Worm (Caenorhabditis elegans) whole organism, L4 larva: ENCODE measurements around the gene irld-63.
A peak's percentile ranks its signal among the peaks of the same experiment; 100 is the strongest.

ENCODE experiments used
- F10B5.3 ChIP-seq: sonication (generic microtip); optimal IDR thresholded peaks from 2 replicates; lab custom pipeline; 2016; ENCODE audit warnings: mild to moderate bottlenecking, missing genetic modification characterization, missing compliant biosample characterization
- F37D6.2 ChIP-seq: sonication (generic microtip); optimal IDR thresholded peaks from 2 replicates; lab custom pipeline; 2016; ENCODE audit warnings: mild to moderate bottlenecking, missing genetic modification characterization, missing compliant biosample characterization
- T26A8.4 ChIP-seq: fragments of 200-800 bp; sonication (Bioruptor generic); IDR thresholded peaks from 2 replicates; pipeline ENCODE4 v1.3.6; 2022; ENCODE audit warnings: missing genetic modification characterization, missing compliant biosample characterization
- Y48G9A.11 ChIP-seq: fragments of 200-800 bp; sonication (Bioruptor generic); IDR thresholded peaks from 2 replicates; pipeline ENCODE4 v1.3.6; 2022; ENCODE audit warnings: missing genetic modification reagents, missing genetic modification characterization, missing compliant biosample characterization
- Y5F2A.4 ChIP-seq: fragments of 200-800 bp; sonication (Bioruptor generic); optimal IDR thresholded peaks from 2 replicates; lab custom pipeline; 2018; ENCODE audit warnings: mild to moderate bottlenecking, missing genetic modification characterization, missing compliant biosample characterization
- Y75B8A.6 ChIP-seq: fragments of 200-800 bp; sonication (Bioruptor generic); IDR thresholded peaks from 2 replicates; pipeline ENCODE4 v1.3.6; 2022; ENCODE audit warnings: missing genetic modification reagents, missing genetic modification characterization, missing compliant biosample characterization
- ZK546.5 ChIP-seq, 2 experiments: sonication (generic microtip); optimal IDR thresholded peaks; 2 replicates each; lab custom pipeline; 2017; ENCODE audit warnings: missing biosample characterization in 2 of 2, missing genetic modification characterization in 2 of 2
- aha-1 ChIP-seq: fragments of 150-350 bp; peaks from one replicate; lab custom pipeline; 2014; ENCODE audit warnings: missing biosample characterization, missing genetic modification characterization
- ama-1 ChIP-seq: fragments of 150-350 bp; optimal IDR thresholded peaks from 2 replicates; lab custom pipeline; 2014; ENCODE audit warnings: inconsistent platforms, mixed read lengths
- arid-1 ChIP-seq: fragments of 200-800 bp; sonication (Bioruptor generic); conservative IDR thresholded peaks from 2 replicates; pipeline ENCODE4 v1.3.6; 2022; ENCODE audit warnings: missing genetic modification reagents, missing genetic modification characterization, missing compliant biosample characterization
- ceh-28 ChIP-seq: fragments of 150-350 bp; optimal IDR thresholded peaks from 2 replicates; lab custom pipeline; 2014; ENCODE audit warnings: missing biosample characterization, missing genetic modification reagents, missing genetic modification characterization
- ceh-44 ChIP-seq: fragments of 200-800 bp; sonication (Bioruptor generic); IDR thresholded peaks from 2 replicates; pipeline ENCODE4 v1.3.6; 2022; ENCODE audit warnings: missing genetic modification reagents, missing genetic modification characterization, missing compliant biosample characterization
- ceh-62 ChIP-seq: sonication (generic microtip); optimal IDR thresholded peaks from 2 replicates; lab custom pipeline; 2017; ENCODE audit warnings: missing biosample characterization, missing genetic modification characterization
- ceh-82 ChIP-seq: sonication (generic microtip); optimal IDR thresholded peaks from 2 replicates; lab custom pipeline; 2017; ENCODE audit warnings: missing biosample characterization, missing genetic modification characterization
- ces-1 ChIP-seq: fragments of 150-350 bp; sonication (generic microtip); optimal IDR thresholded peaks from 4 replicates; lab custom pipeline; 2014; ENCODE audit warnings: missing biosample characterization, missing genetic modification reagents, missing genetic modification characterization
- cey-2 ChIP-seq: sonication (generic microtip); optimal IDR thresholded peaks from 3 replicates; lab custom pipeline; 2017; ENCODE audit warnings: missing genetic modification characterization, mild to moderate bottlenecking, missing compliant biosample characterization, antibody characterized with exemption, borderline replicate concordance; ENCODE audit not compliant: insufficient read depth
- ctbp-1 ChIP-seq: fragments of 200-800 bp; sonication (Bioruptor generic); IDR thresholded peaks from 2 replicates; pipeline ENCODE4 v1.3.6; 2022; ENCODE audit warnings: missing genetic modification reagents, missing genetic modification characterization, missing compliant biosample characterization
- daf-16 ChIP-seq, 3 experiments: sonication (generic microtip); optimal IDR thresholded peaks; 2 replicates each; lab custom pipeline; 2016 to 2017; ENCODE audit warnings: missing genetic modification characterization in 3 of 3, missing genetic modification reagents in 3 of 3, mild to moderate bottlenecking in 2 of 3, missing compliant biosample characterization in 2 of 3, missing biosample characterization in 1 of 3, moderate library complexity in 1 of 3
- dmd-6 ChIP-seq: fragments of 200-800 bp; sonication (Bioruptor generic); IDR thresholded peaks from 2 replicates; pipeline ENCODE4 v1.3.6; 2022; ENCODE audit warnings: missing genetic modification reagents, missing genetic modification characterization, missing compliant biosample characterization
- dmd-9 ChIP-seq: fragments of 200-800 bp; sonication (Bioruptor generic); IDR thresholded peaks from 2 replicates; pipeline ENCODE4 v1.3.6; 2022; ENCODE audit warnings: missing genetic modification reagents, missing genetic modification characterization, missing compliant biosample characterization
- dpl-1 ChIP-seq: fragments of 150-350 bp; optimal IDR thresholded peaks from 2 replicates; lab custom pipeline; 2014; ENCODE audit warnings: missing biosample characterization, missing genetic modification reagents, missing genetic modification characterization
- egl-43 ChIP-seq: fragments of 200-800 bp; sonication (Bioruptor generic); IDR thresholded peaks from 2 replicates; pipeline ENCODE4 v1.3.6; 2022; ENCODE audit warnings: missing genetic modification reagents, missing genetic modification characterization, missing compliant biosample characterization
- fkh-10 ChIP-seq: fragments of 150-350 bp; optimal IDR thresholded peaks from 2 replicates; lab custom pipeline; 2014; ENCODE audit warnings: missing biosample characterization, missing genetic modification reagents, missing genetic modification characterization
- hif-1 ChIP-seq, 2 experiments: sonication (generic microtip); optimal IDR thresholded peaks; 2 replicates each; lab custom pipeline; 2016 to 2017; ENCODE audit warnings: missing compliant biosample characterization in 2 of 2, missing genetic modification characterization in 2 of 2, missing genetic modification reagents in 2 of 2, missing genotype in 2 of 2, mild to moderate bottlenecking in 1 of 2
- hmg-1.1 ChIP-seq: fragments of 200-800 bp; sonication (Bioruptor generic); IDR thresholded peaks from 2 replicates; pipeline ENCODE4 v1.3.6; 2022; ENCODE audit warnings: missing genetic modification reagents, missing genetic modification characterization, missing compliant biosample characterization
- lin-1 ChIP-seq: fragments of 200-800 bp; sonication (Bioruptor generic); IDR thresholded peaks from 2 replicates; pipeline ENCODE4 v1.3.6; 2022; ENCODE audit warnings: missing genetic modification reagents, missing genetic modification characterization, missing compliant biosample characterization
- lin-13 ChIP-seq: fragments of 150-350 bp; optimal IDR thresholded peaks from 2 replicates; lab custom pipeline; 2014; ENCODE audit warnings: missing biosample characterization, missing genetic modification reagents, missing genetic modification characterization
- lin-15B ChIP-seq: fragments of 150-350 bp; sonication (generic microtip); optimal IDR thresholded peaks from 3 replicates; lab custom pipeline; 2014; ENCODE audit warnings: missing biosample characterization, missing genetic modification characterization
- lin-38 ChIP-seq: fragments of 200-800 bp; sonication (Bioruptor generic); IDR thresholded peaks from 2 replicates; pipeline ENCODE4 v1.3.6; 2022; ENCODE audit warnings: missing genetic modification reagents, missing genetic modification characterization, missing compliant biosample characterization
- lsy-2 ChIP-seq, 2 experiments: fragments of 150-350 bp in 1 of 2; sonication (generic microtip) in 1 of 2; optimal IDR thresholded peaks; 2 replicates each; lab custom pipeline; 2014 to 2017; ENCODE audit warnings: missing biosample characterization in 2 of 2, missing genetic modification characterization in 2 of 2
- mes-2 ChIP-seq: sonication (generic microtip); optimal IDR thresholded peaks from 2 replicates; lab custom pipeline; 2016; ENCODE audit warnings: missing genotype, mild to moderate bottlenecking, missing genetic modification characterization, missing compliant biosample characterization; ENCODE audit not compliant: poor library complexity, severe bottlenecking
- mxl-2 ChIP-seq: fragments of 200-800 bp; sonication (Bioruptor generic); conservative IDR thresholded peaks from 2 replicates; pipeline ENCODE4 v1.3.6; 2022; ENCODE audit warnings: missing genetic modification reagents, missing genetic modification characterization, missing compliant biosample characterization
- nhr-102 ChIP-seq: sonication (generic microtip); optimal IDR thresholded peaks from 2 replicates; lab custom pipeline; 2016; ENCODE audit warnings: mild to moderate bottlenecking, missing genetic modification characterization, moderate library complexity, missing compliant biosample characterization
- nhr-11 ChIP-seq: fragments of 150-350 bp; optimal IDR thresholded peaks from 2 replicates; lab custom pipeline; 2014; ENCODE audit warnings: missing biosample characterization, missing genetic modification characterization
- pha-4 ChIP-seq, 2 experiments: fragments of 150-350 bp in 1 of 2; fragments of 200-800 bp in 1 of 2; sonication (Bioruptor generic) in 1 of 2; IDR thresholded peaks in 1 of 2; optimal IDR thresholded peaks in 1 of 2; 2 replicates each; pipeline versions ENCODE4 v1.3.6 to Lab custom; 2014 to 2022; ENCODE audit warnings: missing genetic modification characterization in 2 of 2, missing genetic modification reagents in 2 of 2, missing biosample characterization in 1 of 2, missing compliant biosample characterization in 1 of 2
- php-3 ChIP-seq: fragments of 200-800 bp; sonication (Bioruptor generic); IDR thresholded peaks from 2 replicates; pipeline ENCODE4 v1.3.6; 2022; ENCODE audit warnings: missing genetic modification reagents, missing genetic modification characterization, missing compliant biosample characterization
- snpc-1.2 ChIP-seq: fragments of 200-800 bp; sonication (Bioruptor generic); IDR thresholded peaks from 2 replicates; pipeline ENCODE4 v1.3.6; 2022; ENCODE audit warnings: missing genetic modification reagents, missing genetic modification characterization, missing compliant biosample characterization
- snpc-4 ChIP-seq: fragments of 150-350 bp; optimal IDR thresholded peaks from 2 replicates; lab custom pipeline; 2014; ENCODE audit warnings: missing biosample characterization, missing genetic modification characterization
- spr-1 ChIP-seq: sonication (generic microtip); optimal IDR thresholded peaks from 2 replicates; lab custom pipeline; 2016; ENCODE audit warnings: mild to moderate bottlenecking, missing genetic modification characterization, missing compliant biosample characterization
- spr-3 ChIP-seq: fragments of 200-800 bp; sonication (Bioruptor generic); optimal IDR thresholded peaks from 2 replicates; lab custom pipeline; 2018; ENCODE audit warnings: mild to moderate bottlenecking, missing genetic modification characterization, missing compliant biosample characterization
- tag-97 ChIP-seq: fragments of 200-800 bp; sonication (Bioruptor generic); IDR thresholded peaks from 2 replicates; pipeline ENCODE4 v1.3.6; 2022; ENCODE audit warnings: missing genetic modification characterization, missing compliant biosample characterization
- tra-1 ChIP-seq: fragments of 200-800 bp; sonication (Bioruptor generic); IDR thresholded peaks from 2 replicates; pipeline ENCODE4 v1.3.6; 2022; ENCODE audit warnings: missing genetic modification reagents, missing genetic modification characterization, missing compliant biosample characterization
- unc-39 ChIP-seq: sonication (generic microtip); optimal IDR thresholded peaks from 2 replicates; lab custom pipeline; 2017; ENCODE audit warnings: missing biosample characterization, missing genetic modification characterization
- vab-7 ChIP-seq: fragments of 200-800 bp; sonication (Bioruptor generic); IDR thresholded peaks from 2 replicates; pipeline ENCODE4 v1.3.6; 2022; ENCODE audit warnings: missing genetic modification reagents, missing genetic modification characterization, missing compliant biosample characterization
- zag-1 ChIP-seq: fragments of 150-350 bp; optimal IDR thresholded peaks from 2 replicates; lab custom pipeline; 2014; ENCODE audit warnings: missing biosample characterization, missing genetic modification characterization
- zip-11 ChIP-seq: fragments of 200-800 bp; sonication (Bioruptor generic); IDR thresholded peaks from 2 replicates; pipeline ENCODE4 v1.3.6; 2022; ENCODE audit warnings: missing genetic modification characterization, missing compliant biosample characterization
- ztf-11 ChIP-seq: fragments of 150-350 bp; optimal IDR thresholded peaks from 2 replicates; lab custom pipeline; 2014; ENCODE audit warnings: missing biosample characterization, missing genetic modification characterization
- ztf-7 ChIP-seq: fragments of 150-350 bp; optimal IDR thresholded peaks from 2 replicates; lab custom pipeline; 2014; ENCODE audit warnings: missing biosample characterization, missing genetic modification characterization

irld-63 gene

ce11 chrII:2888957-2889630, 41.4 kb upstream of the irld-63 start, which contains the start of gene pinn-1:
Gene pinn-1, minus strand, starts transcription at chrII:2889007.
- TF ChIP-seq pha-4 (GFP tag; IDR thresholded peaks at IDR 0.05; lab: Robert Waterston, UW): peak; percentile 75
- TF ChIP-seq pha-4 (tag; optimal IDR thresholded peaks at IDR 0.05; lab: Kevin White, UChicago): peak; percentile 43
- 0 out of 2 replicates have a peak, but pooled peaks have one; percentile 19 for TF ChIP-seq egl-43
- 0 out of 2 replicates have a peak, but pooled peaks have one; percentile 41 for TF ChIP-seq arid-1 (GFP tag; lab: Robert Waterston, UW)
- TF ChIP-seq F37D6.2 (tag; lab: Kevin White, UChicago): peak; percentile 65
- TF ChIP-seq daf-16 (GFP tag; optimal IDR thresholded peaks at IDR 0.05; lab: Kevin White, UChicago): peak in 1 of 2 experiments; percentile 36
- TF ChIP-seq daf-16 (tag; optimal IDR thresholded peaks at IDR 0.05; lab: Kevin White, UChicago): no peak
- TF ChIP-seq F10B5.3 (tag; lab: Kevin White, UChicago): peak; percentile 31
- TF ChIP-seq Y48G9A.11: peak; percentile 90
- peak; percentile 79 for TF ChIP-seq hmg-1.1 (GFP tag; lab: Robert Waterston, UW)
- peak; percentile 75; the same call in 1 of the 2 replicates for TF ChIP-seq snpc-1.2 (GFP tag; lab: Robert Waterston, UW)
- no peak for TF ChIP-seq spr-3
- TF ChIP-seq ceh-44 (GFP tag; lab: Robert Waterston, UW): peak; percentile 87
- TF ChIP-seq fkh-10 (GFP tag; lab: Kevin White, UChicago): peak; percentile 65
- TF ChIP-seq T26A8.4 (GFP tag; lab: Robert Waterston, UW): peak; percentile 79
- peak; percentile 74 for TF ChIP-seq vab-7 (GFP tag; lab: Robert Waterston, UW)
- TF ChIP-seq dmd-6 (GFP tag; lab: Robert Waterston, UW): peak; percentile 85
- no peak for TF ChIP-seq zag-1 (tag; lab: Kevin White, UChicago)
- TF ChIP-seq dmd-9 (GFP tag; lab: Robert Waterston, UW): peak; percentile 97
- TF ChIP-seq ztf-11: no peak
- TF ChIP-seq lin-13: peak; percentile 83
- TF ChIP-seq ceh-82 (tag; lab: Kevin White, UChicago): no peak
- TF ChIP-seq Y75B8A.6: 0 out of 2 replicates have a peak, but pooled peaks have one; percentile 24
- TF ChIP-seq Y5F2A.4: no peak
- peak; percentile 72 for TF ChIP-seq ctbp-1 (GFP tag; lab: Robert Waterston, UW)
- TF ChIP-seq nhr-102 (tag; lab: Kevin White, UChicago): peak; percentile 75
- no peak for TF ChIP-seq ceh-62 (tag; lab: Kevin White, UChicago)
- TF ChIP-seq ztf-7 (tag; lab: Kevin White, UChicago): peak; percentile 77
- TF ChIP-seq mes-2 (tag; lab: Kevin White, UChicago): peak; percentile 100
- peak; percentile 82 for TF ChIP-seq tra-1 (GFP tag; lab: Robert Waterston, UW)
- peak; percentile 64 for TF ChIP-seq spr-1
- TF ChIP-seq lsy-2 (tag; optimal IDR thresholded peaks at IDR 0.05; lab: Kevin White, UChicago): peak; percentile 59 to 89
- TF ChIP-seq nhr-11 (tag; lab: Kevin White, UChicago): peak; percentile 53
- peak; percentile 76 for TF ChIP-seq dpl-1 (GFP tag; lab: Kevin White, UChicago)
- TF ChIP-seq php-3 (GFP tag; lab: Robert Waterston, UW): peak; percentile 79
- peak; percentile 99 for TF ChIP-seq lin-38 (GFP tag; lab: Robert Waterston, UW)
- TF ChIP-seq cey-2 (tag; lab: Kevin White, UChicago): no peak
- no peak for TF ChIP-seq ces-1
- no peak for TF ChIP-seq snpc-4
- TF ChIP-seq lin-15B (tag; lab: Kevin White, UChicago): peak; percentile 71
- TF ChIP-seq hif-1 (tag; optimal IDR thresholded peaks at IDR 0.05; lab: Kevin White, UChicago): peak in 1 of 2 experiments; percentile 94
- TF ChIP-seq tag-97 (GFP tag; lab: Robert Waterston, UW): peak; percentile 87; the same call in 1 of the 2 replicates
- peak; percentile 46 for TF ChIP-seq ceh-28 (tag; lab: Kevin White, UChicago)
- TF ChIP-seq zip-11: no peak
- 0 out of 2 replicates have a peak, but pooled peaks have one; percentile 16 for TF ChIP-seq mxl-2 (GFP tag; lab: Robert Waterston, UW)
- no peak for TF ChIP-seq unc-39 (tag; lab: Kevin White, UChicago)
- TF ChIP-seq lin-1 (GFP tag; lab: Robert Waterston, UW): peak; percentile 48; the same call in 1 of the 2 replicates
- peak in 1 of 2 experiments; percentile 12 for TF ChIP-seq ZK546.5 (tag; optimal IDR thresholded peaks at IDR 0.05; lab: Kevin White, UChicago)
- TF ChIP-seq aha-1: peak; percentile 94
- no peak for TF ChIP-seq ama-1 (lab: Kevin White, UChicago)
